Worm (Caenorhabditis elegans) whole organism, L1 larva: ENCODE data around the gene prmn-1.

Experiments used
- aly-2 ChIP-seq: fragments of 150-350 bp; optimal IDR thresholded peaks from 2 replicates; lab custom pipeline; 2014; ENCODE audit warnings: missing biosample characterization, missing genetic modification characterization
- egl-27 ChIP-seq, 2 experiments: fragments of 150-350 bp in 1 of 2; sonication (generic microtip); optimal IDR thresholded peaks; 3 replicates each; lab custom pipeline; 2017 to 2018; ENCODE audit warnings: missing biosample characterization in 2 of 2, missing genetic modification characterization in 2 of 2, missing genetic modification reagents in 2 of 2
- elt-2 ChIP-seq: sonication (generic microtip); optimal IDR thresholded peaks from 2 replicates; lab custom pipeline; 2016; ENCODE audit warnings: missing genetic modification characterization, mild to moderate bottlenecking, inconsistent platforms, missing compliant biosample characterization, missing genetic modification reagents
- ets-5 ChIP-seq: fragments of 200-800 bp; sonication (Bioruptor generic); IDR thresholded peaks from 2 replicates; pipeline ENCODE4 v1.3.6; 2022; ENCODE audit warnings: missing genetic modification characterization, missing compliant biosample characterization
- fos-1 ChIP-seq: fragments of 150-350 bp; optimal IDR thresholded peaks from 2 replicates; lab custom pipeline; 2014; ENCODE audit warnings: missing biosample characterization, missing genetic modification characterization
- isw-1 ChIP-seq: fragments of 200-800 bp; sonication (Bioruptor generic); IDR thresholded peaks from 2 replicates; pipeline ENCODE4 v1.3.6; 2022; ENCODE audit warnings: missing genetic modification characterization, missing compliant biosample characterization
- nhr-11 ChIP-seq: fragments of 150-350 bp; optimal IDR thresholded peaks from 2 replicates; lab custom pipeline; 2014; ENCODE audit warnings: missing biosample characterization, missing genetic modification characterization
- nhr-76 ChIP-seq: sonication (generic microtip); optimal IDR thresholded peaks from 2 replicates; lab custom pipeline; 2017; ENCODE audit warnings: missing biosample characterization, missing genetic modification characterization
- nhr-77 ChIP-seq: fragments of 150-350 bp; optimal IDR thresholded peaks from 2 replicates; lab custom pipeline; 2014; ENCODE audit warnings: missing biosample characterization, missing genetic modification characterization
- skn-1 ChIP-seq: fragments of 150-350 bp; optimal IDR thresholded peaks from 2 replicates; lab custom pipeline; 2014; ENCODE audit warnings: missing biosample characterization, missing genetic modification characterization
- snpc-4 ChIP-seq: fragments of 150-350 bp; optimal IDR thresholded peaks from 2 replicates; lab custom pipeline; 2014; ENCODE audit warnings: missing biosample characterization, missing genetic modification characterization
- unc-130 ChIP-seq: fragments of 150-350 bp; optimal IDR thresholded peaks from 2 replicates; lab custom pipeline; 2017; ENCODE audit warnings: missing biosample characterization, missing genetic modification characterization, inconsistent platforms
- zip-4 ChIP-seq: fragments of 200-800 bp; sonication (Bioruptor generic); optimal IDR thresholded peaks from 2 replicates; lab custom pipeline; 2018; ENCODE audit warnings: mild to moderate bottlenecking, missing genetic modification characterization, moderate library complexity, missing compliant biosample characterization

- no peak for TF ChIP-seq ets-5 (GFP tag; lab: Robert Waterston, UW)
- TF ChIP-seq elt-2, result no peak
- TF ChIP-seq snpc-4 (tag; lab: Kevin White, UChicago), result no peak
- no peak for TF ChIP-seq skn-1 (tag; lab: Kevin White, UChicago)
- TF ChIP-seq egl-27 (tag; optimal IDR thresholded peaks at IDR 0.05; lab: Kevin White, UChicago), result no peak
- TF ChIP-seq nhr-77 (tag; lab: Kevin White, UChicago), result no peak
- no peak for TF ChIP-seq isw-1
- TF ChIP-seq zip-4 (GFP tag; lab: Kevin White, UChicago), result no peak
- TF ChIP-seq nhr-11 (tag; lab: Kevin White, UChicago), result no peak
- no peak for TF ChIP-seq fos-1 (tag; lab: Kevin White, UChicago)
- TF ChIP-seq aly-2, result no peak
- no peak for TF ChIP-seq nhr-76 (tag; lab: Kevin White, UChicago)
- TF ChIP-seq unc-130, result no peak
Observed at ce11 chrX:11346155-11346554, 38.7 kb upstream of the prmn-1 start, which contains the start of gene oct-2.
